Worm (Caenorhabditis elegans): ENCODE data around the gene fbxa-172.

- no peak for TF ChIP-seq dox-1 (GFP tag; IDR thresholded peaks at IDR 0.05)
- no peak for TF ChIP-seq hlh-12 (tag; optimal IDR thresholded peaks at IDR 0.05)
- no peak for TF ChIP-seq attf-5 (GFP tag; optimal IDR thresholded peaks at IDR 0.05)
- TF ChIP-seq nhr-120 (GFP tag; IDR thresholded peaks at IDR 0.05) = no peak
- no peak for TF ChIP-seq lag-1 (GFP tag; IDR thresholded peaks at IDR 0.05)
- no peak for TF ChIP-seq lin-35 (GFP tag; optimal IDR thresholded peaks at IDR 0.05)
- no peak for TF ChIP-seq mel-28 (tag; optimal IDR thresholded peaks at IDR 0.05; ENCODE audit: borderline replicate concordance)
- no peak for TF ChIP-seq Y95B8A.8 (GFP tag; IDR thresholded peaks at IDR 0.05)
Observed at ce11 chrV:17551396-17551795, 7.7 kb upstream of the fbxa-172 start.
